Fruit fly (Drosophila melanogaster): Measurements from ENCODE around the gene kto.

The kto gene

DNA sequence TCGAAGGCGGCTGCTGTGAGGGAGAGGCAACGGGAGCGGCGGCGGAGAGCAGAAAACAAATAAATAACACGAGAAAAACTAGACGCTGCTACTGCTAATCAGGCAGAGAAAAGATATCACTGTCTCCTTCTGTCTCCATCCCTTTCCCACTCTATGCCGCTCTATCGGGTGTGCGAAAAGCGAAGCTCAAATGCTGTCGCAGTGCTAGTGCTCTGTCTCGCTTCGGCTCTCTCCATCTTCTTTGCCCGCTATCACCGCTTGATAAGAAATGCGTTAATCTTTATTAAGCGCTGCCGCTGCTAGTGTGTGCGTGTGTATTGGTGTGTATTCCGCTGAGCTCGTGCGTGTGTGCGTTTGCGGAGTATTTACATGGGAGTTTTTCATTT is 44.7 kb upstream of the kto start (continued):
- TF ChIP-seq stwl (tag; optimal IDR thresholded peaks at IDR 0.05): no peak
- no peak for TF ChIP-seq HLH3B (GFP tag; IDR thresholded peaks at IDR 0.05)
- no peak for TF ChIP-seq twi (tag; optimal IDR thresholded peaks at IDR 0.05)
- no peak for TF ChIP-seq gt (GFP tag; IDR thresholded peaks at IDR 0.05)
- no peak for TF ChIP-seq lilli (GFP tag; optimal IDR thresholded peaks at IDR 0.05)
- peak; percentile 63 for TF ChIP-seq sug (tag; optimal IDR thresholded peaks at IDR 0.05)
- no peak for TF ChIP-seq CG17829 (tag; optimal IDR thresholded peaks at IDR 0.05)
- no peak for TF ChIP-seq Tbp (GFP tag; optimal IDR thresholded peaks at IDR 0.05)
- TF ChIP-seq CG8089 (GFP tag; optimal IDR thresholded peaks at IDR 0.05): no peak
- peak; percentile 36; the same call in 1 of the 2 replicates for TF ChIP-seq sna (GFP tag; IDR thresholded peaks at IDR 0.05; ENCODE audit: partially characterized antibody)
- no peak for TF ChIP-seq CG2199 (GFP tag; IDR thresholded peaks at IDR 0.05)
- no peak for TF ChIP-seq lola (GFP tag; optimal IDR thresholded peaks at IDR 0.05)
- TF ChIP-seq CG13775 (GFP tag; optimal IDR thresholded peaks at IDR 0.05): no peak
- TF ChIP-seq her (GFP tag; optimal IDR thresholded peaks at IDR 0.05): peak; percentile 2
- TF ChIP-seq vvl (GFP tag; IDR thresholded peaks at IDR 0.05): peak; percentile 61; the same call in 1 of the 2 replicates
- no peak for TF ChIP-seq CG7745 (tag; optimal IDR thresholded peaks at IDR 0.05)
- TF ChIP-seq Opbp (GFP tag; IDR thresholded peaks at IDR 0.05; ENCODE audit: partially characterized antibody): no peak
- TF ChIP-seq sob (GFP tag; IDR thresholded peaks at IDR 0.05): no peak
- TF ChIP-seq CG16813 (GFP tag; IDR thresholded peaks at IDR 0.05; ENCODE audit: partially characterized antibody): no peak
- TF ChIP-seq CG13287 (GFP tag; IDR thresholded peaks at IDR 0.05; ENCODE audit: partially characterized antibody): peak; percentile 31
- TF ChIP-seq CG17385 (GFP tag; optimal IDR thresholded peaks at IDR 0.05): peak; percentile 15
- TF ChIP-seq CG11695 (GFP tag; IDR thresholded peaks at IDR 0.05): no peak
- TF ChIP-seq Trl (optimal IDR thresholded peaks at IDR 0.05): peak; percentile 33 to 85
- no peak for TF ChIP-seq Trl (GFP tag; optimal IDR thresholded peaks at IDR 0.05)
- TF ChIP-seq CG34224 (GFP tag; IDR thresholded peaks at IDR 0.05; ENCODE audit: partially characterized antibody): peak; percentile 58; the same call in 2 of the 3 replicates
- no peak for TF ChIP-seq CG1792 (GFP tag; optimal IDR thresholded peaks at IDR 0.05)
- TF ChIP-seq CG6791 (GFP tag; IDR thresholded peaks at IDR 0.05; ENCODE audit: partially characterized antibody): no peak
- peak; percentile 18 for TF ChIP-seq CG6854 (GFP tag; optimal IDR thresholded peaks at IDR 0.05)
- no peak for TF ChIP-seq CG3407 (GFP tag; optimal IDR thresholded peaks at IDR 0.05)
- peak; percentile 44 for TF ChIP-seq Scr (GFP tag; IDR thresholded peaks at IDR 0.05; ENCODE audit: partially characterized antibody)
- TF ChIP-seq crp (GFP tag; optimal IDR thresholded peaks at IDR 0.05): no peak
- TF ChIP-seq gro (GFP tag; optimal IDR thresholded peaks at IDR 0.05): peak; percentile 52
- no peak; the same call in 1 of the 2 replicates for TF ChIP-seq MBD-R2 (GFP tag; IDR thresholded peaks at IDR 0.05)
- no peak for TF ChIP-seq jing (GFP tag; optimal IDR thresholded peaks at IDR 0.05)
- no peak for TF ChIP-seq PHDP (tag; optimal IDR thresholded peaks at IDR 0.05)
- no peak for TF ChIP-seq CG31224 (GFP tag; IDR thresholded peaks at IDR 0.05)
- no peak for TF ChIP-seq fru (optimal IDR thresholded peaks at IDR 0.05)
- no peak for TF ChIP-seq dmrt99B (tag; optimal IDR thresholded peaks at IDR 0.05)
- TF ChIP-seq CG14014 (GFP tag; IDR thresholded peaks at IDR 0.05): no peak
- TF ChIP-seq mirr (GFP tag; optimal IDR thresholded peaks at IDR 0.05): peak; percentile 70
- no peak for TF ChIP-seq tgo (GFP tag; IDR thresholded peaks at IDR 0.05)
- no peak for TF ChIP-seq sens (GFP tag)
- TF ChIP-seq CG18476 (GFP tag; optimal IDR thresholded peaks at IDR 0.05): no peak
- peak; percentile 98 for TF ChIP-seq CG34376 (GFP tag; optimal IDR thresholded peaks at IDR 0.05)
- TF ChIP-seq dpn (GFP tag; optimal IDR thresholded peaks at IDR 0.05): no peak
- no peak for TF ChIP-seq lov (optimal IDR thresholded peaks at IDR 0.05)
- peak; percentile 76; the same call in 2 of the 3 replicates for TF ChIP-seq lov (GFP tag; IDR thresholded peaks at IDR 0.05)
- TF ChIP-seq Drgx (GFP tag; IDR thresholded peaks at IDR 0.05): no peak; the same call in 1 of the 2 replicates
- TF ChIP-seq ssp (GFP tag; IDR thresholded peaks at IDR 0.05): no peak
- TF ChIP-seq zf30C (GFP tag; optimal IDR thresholded peaks at IDR 0.05): no peak
- no peak for TF ChIP-seq crc (GFP tag; optimal IDR thresholded peaks at IDR 0.05)
- no peak for TF ChIP-seq CG30403 (GFP tag; optimal IDR thresholded peaks at IDR 0.05)

All from whole organism, embryonic.